Fruit fly (Drosophila melanogaster) whole organism, embryonic: ENCODE data around the gene mld.
A peak's percentile ranks its signal among the peaks of the same experiment; 100 is the strongest.

Experiments
- Abd-B ChIP-seq: fragments of 200-800 bp; sonication (Bioruptor generic); optimal IDR thresholded peaks from 2 replicates; lab custom pipeline; 2018; ENCODE audit warnings: missing biosample characterization, mild to moderate bottlenecking, missing genetic modification characterization, moderate library complexity
- Asciz ChIP-seq: fragments of 200-800 bp; sonication (Bioruptor generic); optimal IDR thresholded peaks from 2 replicates; lab custom pipeline; 2017; ENCODE audit warnings: missing biosample characterization, mild to moderate bottlenecking, missing genetic modification characterization, missing genetic modification reagents
- Atf6 ChIP-seq: fragments of 200-800 bp; sonication (Bioruptor generic); IDR thresholded peaks from 2 replicates; pipeline ENCODE4 v1.3.6; 2022; ENCODE audit warnings: missing biosample characterization, missing genetic modification characterization
- CG12071 ChIP-seq: fragments of 200-800 bp; sonication (Bioruptor generic); optimal IDR thresholded peaks from 3 replicates; lab custom pipeline; 2018; ENCODE audit warnings: missing biosample characterization, mild to moderate bottlenecking, missing genetic modification characterization
- CG12659 ChIP-seq: fragments of 200-800 bp; sonication (Bioruptor generic); optimal IDR thresholded peaks from 3 replicates; lab custom pipeline; 2017; ENCODE audit warnings: mild to moderate bottlenecking, missing biosample characterization, missing genetic modification reagents, missing genetic modification characterization
- CG12942 ChIP-seq: fragments of 200-800 bp; sonication (Bioruptor generic); optimal IDR thresholded peaks from 3 replicates; lab custom pipeline; 2016; ENCODE audit warnings: missing biosample characterization, missing genetic modification characterization
- CG13123 ChIP-seq: fragments of 200-800 bp; sonication (Bioruptor generic); optimal IDR thresholded peaks from 2 replicates; lab custom pipeline; 2016; ENCODE audit warnings: missing biosample characterization, missing genetic modification characterization
- CG13624 ChIP-seq: fragments of 200-800 bp; sonication (Bioruptor generic); optimal IDR thresholded peaks from 2 replicates; lab custom pipeline; 2016; ENCODE audit warnings: missing biosample characterization, missing genetic modification characterization
- CG15696 ChIP-seq: fragments of 200-800 bp; sonication (Bioruptor generic); optimal IDR thresholded peaks from 2 replicates; lab custom pipeline; 2019; ENCODE audit warnings: missing biosample characterization, mild to moderate bottlenecking, missing genetic modification characterization, moderate library complexity
- CG16813 ChIP-seq: fragments of 200-800 bp; sonication (Bioruptor generic); IDR thresholded peaks from 3 replicates; pipeline ENCODE4 v1.3.6; 2022; ENCODE audit warnings: missing biosample characterization, missing genetic modification characterization; ENCODE audit not compliant: partially characterized antibody
- CG16815 ChIP-seq: fragments of 200-800 bp; sonication (Bioruptor generic); optimal IDR thresholded peaks from 3 replicates; lab custom pipeline; 2017; ENCODE audit warnings: missing biosample characterization, mild to moderate bottlenecking, missing genetic modification characterization
- CG17385 ChIP-seq: fragments of 200-800 bp; sonication (Bioruptor generic); optimal IDR thresholded peaks from 3 replicates; lab custom pipeline; 2018; ENCODE audit warnings: missing biosample characterization, mild to moderate bottlenecking, missing genetic modification characterization
- CG3281 ChIP-seq: fragments of 200-800 bp; sonication (Bioruptor generic); optimal IDR thresholded peaks from 3 replicates; lab custom pipeline; 2017; ENCODE audit warnings: missing biosample characterization, mild to moderate bottlenecking, missing genetic modification characterization
- CG3407 ChIP-seq: fragments of 200-800 bp; sonication (Bioruptor generic); optimal IDR thresholded peaks from 2 replicates; lab custom pipeline; 2018; ENCODE audit warnings: missing biosample characterization, mild to moderate bottlenecking, missing genetic modification characterization
- CG3995 ChIP-seq: fragments of 200-800 bp; sonication (Bioruptor generic); optimal IDR thresholded peaks from 3 replicates; lab custom pipeline; 2016; ENCODE audit warnings: missing biosample characterization, missing genetic modification characterization
- CG4404 ChIP-seq: fragments of 200-800 bp; sonication (Bioruptor generic); IDR thresholded peaks from 2 replicates; pipeline ENCODE4 v1.3.6; 2022; ENCODE audit warnings: missing biosample characterization, missing genetic modification characterization
- CG4424 ChIP-seq: fragments of 200-800 bp; sonication (Bioruptor generic); optimal IDR thresholded peaks from 3 replicates; lab custom pipeline; 2016; ENCODE audit warnings: missing biosample characterization, missing genetic modification characterization
- CG4854 ChIP-seq: fragments of 200-800 bp; sonication (Bioruptor generic); optimal IDR thresholded peaks from 2 replicates; lab custom pipeline; 2016; ENCODE audit warnings: missing biosample characterization, missing genetic modification characterization, inconsistent platforms
- CG6791 ChIP-seq: fragments of 200-800 bp; sonication (Bioruptor generic); IDR thresholded peaks from 3 replicates; pipeline ENCODE4 v1.3.6; 2022; ENCODE audit warnings: missing biosample characterization, missing genetic modification characterization; ENCODE audit not compliant: partially characterized antibody
- CG7271 ChIP-seq: fragments of 200-800 bp; sonication (Bioruptor generic); optimal IDR thresholded peaks from 2 replicates; lab custom pipeline; 2018; ENCODE audit warnings: missing biosample characterization, mild to moderate bottlenecking, missing genetic modification characterization, moderate library complexity
- CG8478 ChIP-seq: fragments of >200 bp; optimal IDR thresholded peaks from 2 replicates; lab custom pipeline; 2018
- CG9215 ChIP-seq: fragments of 200-800 bp; sonication (Bioruptor generic); IDR thresholded peaks from 2 replicates; pipeline ENCODE4 v1.3.6; 2022; ENCODE audit warnings: missing biosample characterization, missing genetic modification characterization
- CrebB ChIP-seq: fragments of 200-800 bp; sonication (Bioruptor generic); optimal IDR thresholded peaks from 3 replicates; lab custom pipeline; 2018; ENCODE audit warnings: missing biosample characterization, mild to moderate bottlenecking, missing genetic modification characterization
- Dfd ChIP-seq, 2 experiments: fragments of >200 bp; optimal IDR thresholded peaks; 2 replicates each; lab custom pipeline; 2017; ENCODE audit warnings: missing biosample characterization in 2 of 2, missing genetic modification characterization in 2 of 2
- ERR ChIP-seq: fragments of 200-800 bp; sonication (Bioruptor generic); optimal IDR thresholded peaks from 2 replicates; lab custom pipeline; 2016; ENCODE audit warnings: missing biosample characterization, missing genetic modification characterization
- Elba2 ChIP-seq: fragments of 200-800 bp; sonication (Bioruptor generic); optimal IDR thresholded peaks from 3 replicates; lab custom pipeline; 2016; ENCODE audit warnings: missing biosample characterization, missing genetic modification characterization
- H2.0 ChIP-seq: fragments of 200-800 bp; sonication (Bioruptor generic); IDR thresholded peaks from 2 replicates; pipeline ENCODE4 v1.3.6; 2022; ENCODE audit warnings: missing biosample characterization, missing genetic modification characterization
- Kr ChIP-seq: fragments of 200-800 bp; sonication (Bioruptor generic); optimal IDR thresholded peaks from 2 replicates; lab custom pipeline; 2017; ENCODE audit warnings: missing biosample characterization, mild to moderate bottlenecking, missing genetic modification characterization
- NC2α ChIP-seq: fragments of 200-800 bp; sonication (Bioruptor generic); optimal IDR thresholded peaks from 2 replicates; lab custom pipeline; 2016; ENCODE audit warnings: missing biosample characterization, missing genetic modification characterization
- NK7.1 ChIP-seq: fragments of 200-800 bp; sonication (Bioruptor generic); optimal IDR thresholded peaks from 3 replicates; lab custom pipeline; 2016; ENCODE audit warnings: missing biosample characterization, missing genetic modification characterization
- Neu2 ChIP-seq: fragments of 200-800 bp; sonication (Bioruptor generic); optimal IDR thresholded peaks from 3 replicates; lab custom pipeline; 2016; ENCODE audit warnings: missing biosample characterization, missing genetic modification characterization, borderline replicate concordance
- Opbp ChIP-seq: fragments of 200-800 bp; sonication (Bioruptor generic); IDR thresholded peaks from 3 replicates; pipeline ENCODE4 v1.3.6; 2022; ENCODE audit warnings: missing biosample characterization, missing genetic modification characterization; ENCODE audit not compliant: partially characterized antibody
- ab ChIP-seq: fragments of 200-800 bp; sonication (Bioruptor generic); optimal IDR thresholded peaks from 2 replicates; lab custom pipeline; 2016; ENCODE audit warnings: missing biosample characterization, missing genetic modification characterization
- br ChIP-seq: fragments of >200 bp; optimal IDR thresholded peaks from 2 replicates; lab custom pipeline; 2017
- caup ChIP-seq: fragments of 200-800 bp; sonication (Bioruptor generic); optimal IDR thresholded peaks from 3 replicates; lab custom pipeline; 2017; ENCODE audit warnings: missing biosample characterization, mild to moderate bottlenecking, missing genetic modification characterization, moderate library complexity; ENCODE audit not compliant: severe bottlenecking
- dmrt11E ChIP-seq: fragments of 200-800 bp; sonication (Bioruptor generic); optimal IDR thresholded peaks from 3 replicates; lab custom pipeline; 2018; ENCODE audit warnings: missing biosample characterization, mild to moderate bottlenecking, missing genetic modification characterization, moderate library complexity
- dmrt99B ChIP-seq: fragments of 200-800 bp; sonication (Bioruptor generic); optimal IDR thresholded peaks from 2 replicates; lab custom pipeline; 2018; ENCODE audit warnings: missing biosample characterization, mild to moderate bottlenecking, missing genetic modification characterization, moderate library complexity
- eve ChIP-seq, 2 experiments: fragments of >200 bp; optimal IDR thresholded peaks; 2 replicates each; lab custom pipeline; 2017; ENCODE audit warnings: missing biosample characterization in 2 of 2, missing genetic modification characterization in 2 of 2
- exex ChIP-seq: fragments of 200-800 bp; sonication (Bioruptor generic); optimal IDR thresholded peaks from 4 replicates; lab custom pipeline; 2018; ENCODE audit warnings: missing biosample characterization, mild to moderate bottlenecking, missing genetic modification characterization, moderate library complexity
- fd102C ChIP-seq: fragments of 200-800 bp; sonication (Bioruptor generic); optimal IDR thresholded peaks from 2 replicates; lab custom pipeline; 2018; ENCODE audit warnings: missing biosample characterization, mild to moderate bottlenecking, missing genetic modification characterization, moderate library complexity
- gro ChIP-seq: fragments of 200-800 bp; sonication (Bioruptor generic); optimal IDR thresholded peaks from 2 replicates; lab custom pipeline; 2016; ENCODE audit warnings: missing biosample characterization, missing genetic modification characterization
- gsb ChIP-seq: fragments of 200-800 bp; sonication (Bioruptor generic); IDR thresholded peaks from 2 replicates; pipeline ENCODE4 v1.3.6; 2022; ENCODE audit warnings: missing biosample characterization, missing genetic modification characterization
- gsb-n ChIP-seq: fragments of 200-800 bp; sonication (Bioruptor generic); optimal IDR thresholded peaks from 3 replicates; lab custom pipeline; 2018; ENCODE audit warnings: missing biosample characterization, mild to moderate bottlenecking, missing genetic modification characterization
- hkb ChIP-seq, 2 experiments: fragments of 200-800 bp in 1 of 2; fragments of >200 bp in 1 of 2; sonication (Bioruptor generic) in 1 of 2; IDR thresholded peaks in 1 of 2; optimal IDR thresholded peaks in 1 of 2; 2 replicates each; pipeline versions ENCODE4 v1.3.6 to Lab custom; 2017 to 2022; ENCODE audit warnings: missing biosample characterization in 1 of 2, missing genetic modification characterization in 1 of 2
- repo ChIP-seq: fragments of 200-800 bp; sonication (Bioruptor generic); optimal IDR thresholded peaks from 2 replicates; lab custom pipeline; 2016; ENCODE audit warnings: missing biosample characterization, missing genetic modification characterization
- sd ChIP-seq: fragments of 200-800 bp; sonication (Bioruptor generic); optimal IDR thresholded peaks from 3 replicates; lab custom pipeline; 2018; ENCODE audit warnings: missing biosample characterization, mild to moderate bottlenecking, missing genetic modification characterization, moderate library complexity
- so ChIP-seq: fragments of 200-800 bp; sonication (Bioruptor generic); IDR thresholded peaks from 3 replicates; pipeline ENCODE4 v1.3.6; 2022; ENCODE audit warnings: missing biosample characterization, missing genetic modification characterization
- stc ChIP-seq: fragments of 200-800 bp; sonication (Bioruptor generic); IDR thresholded peaks from 2 replicates; pipeline ENCODE4 v1.3.6; 2022; ENCODE audit warnings: missing biosample characterization, missing genetic modification characterization
- toy ChIP-seq: fragments of 200-800 bp; sonication (Bioruptor generic); IDR thresholded peaks from 2 replicates; pipeline ENCODE4 v1.3.6; 2022; ENCODE audit warnings: missing biosample characterization, missing genetic modification characterization
- trh ChIP-seq: fragments of 200-800 bp; sonication (Bioruptor generic); optimal IDR thresholded peaks from 2 replicates; lab custom pipeline; 2016; ENCODE audit warnings: missing biosample characterization, missing genetic modification characterization
- unpg ChIP-seq: fragments of 200-800 bp; sonication (Bioruptor generic); optimal IDR thresholded peaks from 3 replicates; lab custom pipeline; 2018; ENCODE audit warnings: missing biosample characterization, mild to moderate bottlenecking, missing genetic modification characterization, moderate library complexity
- vnd ChIP-seq: fragments of 200-800 bp; sonication (Bioruptor generic); IDR thresholded peaks from 3 replicates; pipeline ENCODE4 v1.3.6; 2022; ENCODE audit warnings: missing biosample characterization, missing genetic modification characterization; ENCODE audit not compliant: partially characterized antibody

Gene mld

dm6 chr3R:24582669-24582995 is 2.8 kb upstream of the mld start, which contains the start of gene REPTOR (continued):
- TF ChIP-seq CG6791 (no peak), CG16813 (GFP tag; lab: Robert Waterston, UW) (no peak), exex (tag; lab: Kevin White, UChicago) (peak; percentile 13), CG13123 (no peak), CG16815 (no peak), Neu2 (GFP tag; lab: Kevin White, UChicago) (no peak), CG12071 (GFP tag; lab: Kevin White, UChicago) (peak; percentile 8), trh (GFP tag; lab: Kevin White, UChicago) (no peak), CG3995 (GFP tag; lab: Kevin White, UChicago) (peak; percentile 6), CG8478 (lab: Kevin White, UChicago) (no peak), ab (GFP tag; lab: Kevin White, UChicago) (no peak), Dfd (GFP tag; optimal IDR thresholded peaks at IDR 0.05; lab: Kevin White, UChicago) (no peak), repo (GFP tag; lab: Kevin White, UChicago) (no peak), sd (tag; lab: Kevin White, UChicago) (peak; percentile 38), vnd (GFP tag; lab: Robert Waterston, UW) (no peak), fd102C (peak; percentile 27), CG15696 (tag; lab: Kevin White, UChicago) (no peak), caup (peak; percentile 70), gro (GFP tag; lab: Kevin White, UChicago) (peak; percentile 29), Abd-B (GFP tag; lab: Kevin White, UChicago) (no peak), CG4424 (GFP tag; lab: Kevin White, UChicago) (peak; percentile 7), NK7.1 (GFP tag; lab: Kevin White, UChicago) (no peak), gsb-n (no peak), toy (GFP tag; lab: Robert Waterston, UW) (no peak), Kr (GFP tag; lab: Kevin White, UChicago) (no peak), stc (GFP tag; lab: Robert Waterston, UW) (no peak), hkb (optimal IDR thresholded peaks at IDR 0.05; lab: Kevin White, UChicago) (no peak), hkb (GFP tag; IDR thresholded peaks at IDR 0.05; lab: Robert Waterston, UW) (no peak), CrebB (tag; lab: Kevin White, UChicago) (peak; percentile 54), Asciz (GFP tag; lab: Kevin White, UChicago) (peak; percentile 35), NC2α (GFP tag; lab: Kevin White, UChicago) (no peak), Atf6 (GFP tag; lab: Robert Waterston, UW) (no peak), unpg (peak; percentile 28), CG4854 (GFP tag; lab: Kevin White, UChicago) (no peak), Elba2 (GFP tag; lab: Kevin White, UChicago) (no peak), dmrt11E (tag; lab: Kevin White, UChicago) (no peak), dmrt99B (tag; lab: Kevin White, UChicago) (no peak), CG12659 (GFP tag; lab: Kevin White, UChicago) (peak; percentile 60), CG3407 (no peak), CG3281 (GFP tag; lab: Kevin White, UChicago) (peak; percentile 45), eve (GFP tag; optimal IDR thresholded peaks at IDR 0.05; lab: Kevin White, UChicago) (no peak), Opbp (GFP tag; lab: Robert Waterston, UW) (no peak), H2.0 (GFP tag; lab: Robert Waterston, UW) (no peak), CG12942 (no peak), CG13624 (GFP tag; lab: Kevin White, UChicago) (peak; percentile 51), so (GFP tag; lab: Robert Waterston, UW) (no peak), gsb (no peak), CG7271 (no peak), br (no peak), CG4404 (GFP tag; lab: Robert Waterston, UW) (no peak), ERR (GFP tag; lab: Kevin White, UChicago) (no peak), CG17385 (peak; percentile 40), CG9215 (GFP tag; lab: Robert Waterston, UW) (no peak)
